Fruit fly (Drosophila melanogaster): ENCODE measurements around the gene ssp3.

Gene ssp3

DNA sequence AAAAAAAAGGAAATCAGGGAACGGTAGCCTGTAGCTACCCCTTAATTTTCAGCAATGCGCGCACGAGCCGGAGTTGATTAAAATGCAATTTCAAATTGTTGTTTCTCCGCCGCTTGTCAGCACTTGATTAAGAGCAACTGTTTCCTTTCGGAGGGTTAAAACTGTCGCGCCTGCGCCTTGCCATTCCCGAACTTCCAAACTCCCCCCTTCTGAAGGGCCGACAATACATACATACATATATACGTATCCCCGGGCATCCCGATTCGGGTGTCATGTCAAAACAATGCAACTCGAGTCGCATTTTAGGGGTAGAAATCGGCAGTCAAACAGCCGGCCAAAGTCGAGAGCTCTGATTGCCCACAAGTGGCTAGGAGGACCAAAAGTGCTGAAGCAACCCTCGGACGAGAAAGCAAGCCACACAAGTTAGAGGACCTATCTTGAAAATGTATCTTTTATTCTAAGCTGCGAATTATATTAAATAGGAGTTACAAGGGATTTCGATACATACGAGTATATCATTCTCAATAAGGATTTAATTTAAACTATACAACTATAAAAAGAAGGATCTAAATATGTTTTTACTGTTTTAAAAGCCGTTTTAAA lies 19.0 kb downstream of the ssp3 start:
- TF ChIP-seq CG7045 (GFP tag; optimal IDR thresholded peaks at IDR 0.05) = no peak
- TF ChIP-seq tj (GFP tag; optimal IDR thresholded peaks at IDR 0.05) = no peak
- TF ChIP-seq CG1620 (GFP tag; optimal IDR thresholded peaks at IDR 0.05) = no peak
- TF ChIP-seq Crg-1 (GFP tag; optimal IDR thresholded peaks at IDR 0.05) = no peak
- no peak for TF ChIP-seq Mnt (GFP tag; optimal IDR thresholded peaks at IDR 0.05)
- TF ChIP-seq kay (GFP tag; ENCODE audit: borderline replicate concordance) = no peak
- no peak for TF ChIP-seq cic (GFP tag; optimal IDR thresholded peaks at IDR 0.05)
- no peak for TF ChIP-seq ovo (GFP tag; optimal IDR thresholded peaks at IDR 0.05)
- no peak for TF ChIP-seq bab1 (GFP tag; optimal IDR thresholded peaks at IDR 0.05)
- TF ChIP-seq pad (GFP tag; optimal IDR thresholded peaks at IDR 0.05) = no peak
- TF ChIP-seq toe (GFP tag; optimal IDR thresholded peaks at IDR 0.05) = no peak
- TF ChIP-seq CG33017 (tag; optimal IDR thresholded peaks at IDR 0.05) = no peak
- no peak for TF ChIP-seq CG12768 (GFP tag; optimal IDR thresholded peaks at IDR 0.05)
- no peak for TF ChIP-seq CG5204 (GFP tag; optimal IDR thresholded peaks at IDR 0.05)

- no peak for TF ChIP-seq CG1620 (GFP tag; optimal IDR thresholded peaks at IDR 0.05)
- TF ChIP-seq CG14711 (tag; optimal IDR thresholded peaks at IDR 0.05) = no peak
Observed at dm6 chr2L:18921246-18921645, 22.5 kb downstream of the ssp3 start.

DNA sequence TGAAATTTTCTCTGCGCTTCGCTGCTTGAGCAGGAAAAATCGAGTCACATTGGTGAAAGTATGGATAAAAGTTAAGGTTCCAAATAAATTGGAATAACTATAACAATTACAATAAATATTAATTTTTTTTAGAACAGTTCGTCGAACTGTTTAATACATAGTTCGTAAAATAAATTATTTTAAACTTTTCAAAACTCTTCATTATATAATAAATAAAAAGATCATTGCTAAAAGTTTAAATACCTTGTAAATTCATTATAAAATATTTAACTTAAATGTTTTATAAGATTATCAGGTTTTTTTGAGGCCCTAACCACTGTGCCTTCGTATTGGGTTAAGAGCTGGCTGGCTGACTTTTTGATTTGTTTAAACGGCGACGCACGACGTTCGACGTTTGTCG lies 24.3 kb downstream of the ssp3 start:
- TF ChIP-seq CG11617 (GFP tag; optimal IDR thresholded peaks at IDR 0.05) = no peak
- no peak for TF ChIP-seq CG33017 (tag; optimal IDR thresholded peaks at IDR 0.05)
- no peak for TF ChIP-seq ovo (GFP tag; optimal IDR thresholded peaks at IDR 0.05)
- no peak for TF ChIP-seq tj (GFP tag; optimal IDR thresholded peaks at IDR 0.05)
- no peak for TF ChIP-seq CG7101 (tag; optimal IDR thresholded peaks at IDR 0.05)
- no peak for TF ChIP-seq pad (GFP tag; optimal IDR thresholded peaks at IDR 0.05)
- no peak for TF ChIP-seq Clk (GFP tag; optimal IDR thresholded peaks at IDR 0.05)
- TF ChIP-seq Hr96 (GFP tag; optimal IDR thresholded peaks at IDR 0.05) = no peak
- no peak for TF ChIP-seq Mnt (GFP tag; optimal IDR thresholded peaks at IDR 0.05)
- no peak for TF ChIP-seq kay (GFP tag; ENCODE audit: borderline replicate concordance)
- TF ChIP-seq Crg-1 (GFP tag; optimal IDR thresholded peaks at IDR 0.05) = no peak
- no peak for TF ChIP-seq CG5204 (GFP tag; optimal IDR thresholded peaks at IDR 0.05)
- TF ChIP-seq cic (GFP tag; optimal IDR thresholded peaks at IDR 0.05) = no peak
- no peak for TF ChIP-seq CG14711 (tag; optimal IDR thresholded peaks at IDR 0.05)
- TF ChIP-seq CG1620 (GFP tag; optimal IDR thresholded peaks at IDR 0.05) = no peak
- TF ChIP-seq CG12768 (GFP tag; optimal IDR thresholded peaks at IDR 0.05) = no peak
- no peak for TF ChIP-seq cnc (optimal IDR thresholded peaks at IDR 0.05)
- no peak for TF ChIP-seq bab1 (GFP tag; optimal IDR thresholded peaks at IDR 0.05)
- no peak for TF ChIP-seq CG7045 (GFP tag; optimal IDR thresholded peaks at IDR 0.05)

DNA sequence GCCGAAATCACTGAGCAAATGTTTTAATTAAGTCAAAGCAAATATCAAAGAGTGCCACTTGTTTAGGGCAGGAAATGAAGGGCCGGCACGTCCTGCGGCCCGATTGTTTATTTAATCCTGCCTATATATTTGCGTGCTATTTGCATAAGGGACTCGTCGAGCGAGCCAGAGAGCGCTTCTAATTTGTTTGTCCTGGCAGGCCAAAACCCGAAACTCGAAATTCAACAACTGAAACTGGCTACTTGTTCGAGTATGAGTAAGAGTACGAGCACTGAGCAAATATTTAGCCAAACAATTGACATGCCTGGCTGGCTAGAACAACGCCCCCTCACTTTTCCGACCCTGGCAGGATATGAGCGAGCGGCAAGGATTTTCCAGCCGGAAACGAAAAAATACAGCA lies 26.2 kb downstream of the ssp3 start:
- TF ChIP-seq CG11617 (GFP tag; optimal IDR thresholded peaks at IDR 0.05) (no peak), ovo (GFP tag; optimal IDR thresholded peaks at IDR 0.05) (no peak), CG1620 (GFP tag; optimal IDR thresholded peaks at IDR 0.05) (no peak), Mnt (GFP tag; optimal IDR thresholded peaks at IDR 0.05) (no peak), CG7101 (tag; optimal IDR thresholded peaks at IDR 0.05) (no peak)

dm6 chr2L:18914829-18915228 lies 28.9 kb downstream of the ssp3 start:
- TF ChIP-seq Crg-1 (GFP tag; optimal IDR thresholded peaks at IDR 0.05) (no peak), kay (GFP tag; ENCODE audit: borderline replicate concordance) (no peak)

DNA sequence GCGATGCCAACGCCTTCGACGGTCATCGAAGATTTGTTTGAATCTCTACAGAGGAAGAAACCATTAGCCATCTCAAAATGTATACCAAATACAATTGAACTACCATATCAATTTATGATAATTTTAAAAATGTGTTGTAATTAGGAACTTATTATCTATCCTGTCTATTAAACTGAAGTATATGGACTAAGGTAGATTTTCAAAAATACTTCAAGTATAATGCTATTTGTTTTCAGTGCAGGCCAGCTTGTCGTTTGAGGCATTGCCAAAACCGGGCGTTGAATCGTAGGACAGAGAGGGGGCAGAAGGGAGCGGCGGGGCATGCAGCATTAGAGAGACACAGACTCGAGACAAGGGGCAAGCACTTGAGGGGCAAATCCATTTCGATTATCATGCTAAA lies 36.3 kb downstream of the ssp3 start:
- TF ChIP-seq Mnt (GFP tag; optimal IDR thresholded peaks at IDR 0.05) (no peak), CG5204 (GFP tag; optimal IDR thresholded peaks at IDR 0.05) (no peak), toe (GFP tag; optimal IDR thresholded peaks at IDR 0.05) (no peak), cnc (optimal IDR thresholded peaks at IDR 0.05) (no peak), Crg-1 (GFP tag; optimal IDR thresholded peaks at IDR 0.05) (no peak), Clk (GFP tag; optimal IDR thresholded peaks at IDR 0.05) (no peak)

- TF ChIP-seq kay (GFP tag; ENCODE audit: borderline replicate concordance) = no peak
- TF ChIP-seq Hr96 (GFP tag; optimal IDR thresholded peaks at IDR 0.05) = no peak
- no peak for TF ChIP-seq CG7045 (GFP tag; optimal IDR thresholded peaks at IDR 0.05)
- TF ChIP-seq CG33017 (tag; optimal IDR thresholded peaks at IDR 0.05) = no peak
- no peak for TF ChIP-seq cnc (optimal IDR thresholded peaks at IDR 0.05)
- no peak for TF ChIP-seq CG1620 (GFP tag; optimal IDR thresholded peaks at IDR 0.05)
- TF ChIP-seq ovo (GFP tag; optimal IDR thresholded peaks at IDR 0.05) = no peak
- no peak for TF ChIP-seq CG7101 (tag; optimal IDR thresholded peaks at IDR 0.05)
- no peak for TF ChIP-seq CG5204 (GFP tag; optimal IDR thresholded peaks at IDR 0.05)
- TF ChIP-seq Crg-1 (GFP tag; optimal IDR thresholded peaks at IDR 0.05) = no peak
- no peak for TF ChIP-seq CG11617 (GFP tag; optimal IDR thresholded peaks at IDR 0.05)
- TF ChIP-seq bab1 (GFP tag; optimal IDR thresholded peaks at IDR 0.05) = no peak
- TF ChIP-seq cic (GFP tag; optimal IDR thresholded peaks at IDR 0.05) = no peak
- no peak for TF ChIP-seq tj (GFP tag; optimal IDR thresholded peaks at IDR 0.05)
- no peak for TF ChIP-seq Clk (GFP tag; optimal IDR thresholded peaks at IDR 0.05)
Observed at dm6 chr2L:18906615-18907014, 37.1 kb downstream of the ssp3 start.

DNA sequence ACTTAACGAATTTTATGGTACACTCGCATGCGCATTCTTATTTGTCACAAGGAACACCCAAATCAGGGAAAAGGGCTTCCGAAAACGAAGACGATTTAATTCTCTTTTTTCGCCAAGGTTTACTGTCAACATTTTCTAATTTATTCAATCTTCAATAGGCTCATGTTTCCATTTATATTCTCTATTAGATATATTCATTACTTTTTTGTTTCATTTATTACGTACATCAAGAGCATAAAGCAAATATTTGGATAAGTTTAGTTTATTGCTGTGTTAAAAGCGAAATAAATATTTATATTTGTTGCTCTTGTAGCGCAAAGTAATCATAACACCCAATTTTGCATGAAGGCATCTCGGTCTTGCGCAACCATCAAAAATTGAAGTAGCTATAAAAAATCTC lies 42.8 kb downstream of the ssp3 start:
- TF ChIP-seq pad (GFP tag; optimal IDR thresholded peaks at IDR 0.05) (no peak), CG7045 (GFP tag; optimal IDR thresholded peaks at IDR 0.05) (no peak), Crg-1 (GFP tag; optimal IDR thresholded peaks at IDR 0.05) (no peak), bab1 (GFP tag; optimal IDR thresholded peaks at IDR 0.05) (no peak), cic (GFP tag; optimal IDR thresholded peaks at IDR 0.05) (no peak), Clk (GFP tag; optimal IDR thresholded peaks at IDR 0.05) (no peak), CG5204 (GFP tag; optimal IDR thresholded peaks at IDR 0.05) (no peak), CG14711 (tag; optimal IDR thresholded peaks at IDR 0.05) (no peak), CG7101 (tag; optimal IDR thresholded peaks at IDR 0.05) (no peak), kay (GFP tag; ENCODE audit: borderline replicate concordance) (no peak), toe (GFP tag; optimal IDR thresholded peaks at IDR 0.05) (no peak), CG11617 (GFP tag; optimal IDR thresholded peaks at IDR 0.05) (no peak), cnc (optimal IDR thresholded peaks at IDR 0.05) (no peak), Hr96 (GFP tag; optimal IDR thresholded peaks at IDR 0.05) (no peak), ovo (GFP tag; optimal IDR thresholded peaks at IDR 0.05) (no peak), CG12768 (GFP tag; optimal IDR thresholded peaks at IDR 0.05) (no peak), CG33017 (tag; optimal IDR thresholded peaks at IDR 0.05) (no peak)
